Worm (Caenorhabditis elegans) whole organism, L4 larva: Measurements from ENCODE around the gene egl-10.

ENCODE experiments used
- F10B5.3 ChIP-seq: sonication (generic microtip); optimal IDR thresholded peaks from 2 replicates; lab custom pipeline; 2016; ENCODE audit warnings: mild to moderate bottlenecking, missing genetic modification characterization, missing compliant biosample characterization
- F37D6.2 ChIP-seq: sonication (generic microtip); optimal IDR thresholded peaks from 2 replicates; lab custom pipeline; 2016; ENCODE audit warnings: mild to moderate bottlenecking, missing genetic modification characterization, missing compliant biosample characterization
- F44E2.7 ChIP-seq: fragments of 200-800 bp; sonication (Bioruptor generic); IDR thresholded peaks from 2 replicates; pipeline ENCODE4 v2.1.2; 2022; ENCODE audit warnings: missing genetic modification characterization, missing compliant biosample characterization
- F49E8.2 ChIP-seq: sonication (generic microtip); optimal IDR thresholded peaks from 2 replicates; lab custom pipeline; 2016; ENCODE audit warnings: missing compliant biosample characterization, mild to moderate bottlenecking, missing genetic modification characterization, borderline replicate concordance
- T20F7.1 ChIP-seq: fragments of 200-800 bp; sonication (Bioruptor generic); optimal IDR thresholded peaks from 2 replicates; lab custom pipeline; 2018; ENCODE audit warnings: mild to moderate bottlenecking, missing genetic modification characterization, missing compliant biosample characterization
- Y105C5A.15 ChIP-seq: fragments of 200-800 bp; sonication (Bioruptor generic); IDR thresholded peaks from 2 replicates; pipeline ENCODE4 v1.3.6; 2022; ENCODE audit warnings: missing genetic modification characterization, missing compliant biosample characterization
- Y5F2A.4 ChIP-seq: fragments of 200-800 bp; sonication (Bioruptor generic); optimal IDR thresholded peaks from 2 replicates; lab custom pipeline; 2018; ENCODE audit warnings: mild to moderate bottlenecking, missing genetic modification characterization, missing compliant biosample characterization
- Y75B8A.6 ChIP-seq: fragments of 200-800 bp; sonication (Bioruptor generic); IDR thresholded peaks from 2 replicates; pipeline ENCODE4 v1.3.6; 2022; ENCODE audit warnings: missing genetic modification reagents, missing genetic modification characterization, missing compliant biosample characterization
- aha-1 ChIP-seq: fragments of 150-350 bp; peaks from one replicate; lab custom pipeline; 2014; ENCODE audit warnings: missing biosample characterization, missing genetic modification characterization
- ama-1 ChIP-seq: fragments of 150-350 bp; optimal IDR thresholded peaks from 2 replicates; lab custom pipeline; 2014; ENCODE audit warnings: inconsistent platforms, mixed read lengths
- arid-1 ChIP-seq: fragments of 200-800 bp; sonication (Bioruptor generic); conservative IDR thresholded peaks from 2 replicates; pipeline ENCODE4 v1.3.6; 2022; ENCODE audit warnings: missing genetic modification reagents, missing genetic modification characterization, missing compliant biosample characterization
- attf-4 ChIP-seq: sonication (generic microtip); optimal IDR thresholded peaks from 3 replicates; lab custom pipeline; 2017; ENCODE audit warnings: missing biosample characterization, missing genetic modification characterization
- ceh-28 ChIP-seq: fragments of 150-350 bp; optimal IDR thresholded peaks from 2 replicates; lab custom pipeline; 2014; ENCODE audit warnings: missing biosample characterization, missing genetic modification reagents, missing genetic modification characterization
- ceh-32 ChIP-seq: sonication (generic microtip); optimal IDR thresholded peaks from 2 replicates; lab custom pipeline; 2016; ENCODE audit warnings: mild to moderate bottlenecking, missing genetic modification characterization, missing compliant biosample characterization; ENCODE audit not compliant: poor library complexity
- ceh-82 ChIP-seq: sonication (generic microtip); optimal IDR thresholded peaks from 2 replicates; lab custom pipeline; 2017; ENCODE audit warnings: missing biosample characterization, missing genetic modification characterization
- ces-1 ChIP-seq: fragments of 150-350 bp; sonication (generic microtip); optimal IDR thresholded peaks from 4 replicates; lab custom pipeline; 2014; ENCODE audit warnings: missing biosample characterization, missing genetic modification reagents, missing genetic modification characterization
- ctbp-1 ChIP-seq: fragments of 200-800 bp; sonication (Bioruptor generic); IDR thresholded peaks from 2 replicates; pipeline ENCODE4 v1.3.6; 2022; ENCODE audit warnings: missing genetic modification reagents, missing genetic modification characterization, missing compliant biosample characterization
- daf-12 ChIP-seq: fragments of 150-350 bp; optimal IDR thresholded peaks from 2 replicates; lab custom pipeline; 2014; ENCODE audit warnings: missing biosample characterization, missing genetic modification reagents, missing genetic modification characterization
- dmd-8 ChIP-seq: fragments of 200-800 bp; sonication (Bioruptor generic); IDR thresholded peaks from 2 replicates; pipeline ENCODE4 v1.3.6; 2022; ENCODE audit warnings: missing genetic modification characterization, missing compliant biosample characterization
- dmd-9 ChIP-seq: fragments of 200-800 bp; sonication (Bioruptor generic); IDR thresholded peaks from 2 replicates; pipeline ENCODE4 v1.3.6; 2022; ENCODE audit warnings: missing genetic modification reagents, missing genetic modification characterization, missing compliant biosample characterization
- egl-43 ChIP-seq: fragments of 200-800 bp; sonication (Bioruptor generic); IDR thresholded peaks from 2 replicates; pipeline ENCODE4 v1.3.6; 2022; ENCODE audit warnings: missing genetic modification reagents, missing genetic modification characterization, missing compliant biosample characterization
- fos-1 ChIP-seq: fragments of 150-350 bp; optimal IDR thresholded peaks from 2 replicates; lab custom pipeline; 2014; ENCODE audit warnings: missing biosample characterization, missing genetic modification characterization
- hlh-30 ChIP-seq: sonication (generic microtip); optimal IDR thresholded peaks from 2 replicates; lab custom pipeline; 2017; ENCODE audit warnings: antibody characterized with exemption, mild to moderate bottlenecking, missing genetic modification characterization, missing compliant biosample characterization; ENCODE audit not compliant: insufficient read depth
- lin-39 ChIP-seq: fragments of 150-350 bp; optimal IDR thresholded peaks from 2 replicates; lab custom pipeline; 2014; ENCODE audit warnings: missing biosample characterization, missing genetic modification reagents, missing genetic modification characterization
- lir-3 ChIP-seq: sonication (generic microtip); optimal IDR thresholded peaks from 2 replicates; lab custom pipeline; 2016; ENCODE audit warnings: mild to moderate bottlenecking, missing genetic modification characterization, missing compliant biosample characterization
- mep-1 ChIP-seq: fragments of 150-350 bp; sonication (generic microtip); optimal IDR thresholded peaks from 3 replicates; lab custom pipeline; 2014; ENCODE audit warnings: missing biosample characterization, missing genetic modification characterization
- mxl-2 ChIP-seq: fragments of 200-800 bp; sonication (Bioruptor generic); conservative IDR thresholded peaks from 2 replicates; pipeline ENCODE4 v1.3.6; 2022; ENCODE audit warnings: missing genetic modification reagents, missing genetic modification characterization, missing compliant biosample characterization
- nhr-10 ChIP-seq: fragments of 150-350 bp; optimal IDR thresholded peaks from 2 replicates; lab custom pipeline; 2014; ENCODE audit warnings: missing biosample characterization, missing genetic modification characterization
- nhr-102 ChIP-seq: sonication (generic microtip); optimal IDR thresholded peaks from 2 replicates; lab custom pipeline; 2016; ENCODE audit warnings: mild to moderate bottlenecking, missing genetic modification characterization, moderate library complexity, missing compliant biosample characterization
- nhr-111 ChIP-seq: fragments of 200-800 bp; sonication (Bioruptor generic); optimal IDR thresholded peaks from 2 replicates; lab custom pipeline; 2018; ENCODE audit warnings: mild to moderate bottlenecking, missing genetic modification characterization, missing compliant biosample characterization
- nhr-28 ChIP-seq: fragments of 150-350 bp; optimal IDR thresholded peaks from 2 replicates; lab custom pipeline; 2014; ENCODE audit warnings: missing biosample characterization, missing genetic modification characterization
- nhr-42 ChIP-seq: fragments of 200-800 bp; sonication (Bioruptor generic); IDR thresholded peaks from 2 replicates; pipeline ENCODE4 v1.3.6; 2022; ENCODE audit warnings: missing genetic modification characterization, missing compliant biosample characterization
- nhr-48 ChIP-seq: sonication (generic microtip); optimal IDR thresholded peaks from 2 replicates; lab custom pipeline; 2016; ENCODE audit warnings: mild to moderate bottlenecking, missing genetic modification characterization, missing compliant biosample characterization
- nhr-6 ChIP-seq: fragments of 150-350 bp; optimal IDR thresholded peaks from 2 replicates; lab custom pipeline; 2014; ENCODE audit warnings: missing biosample characterization, missing genetic modification characterization
- nhr-77 ChIP-seq: fragments of 150-350 bp; optimal IDR thresholded peaks from 2 replicates; lab custom pipeline; 2014; ENCODE audit warnings: missing biosample characterization, missing genetic modification characterization
- php-3 ChIP-seq: fragments of 200-800 bp; sonication (Bioruptor generic); IDR thresholded peaks from 2 replicates; pipeline ENCODE4 v1.3.6; 2022; ENCODE audit warnings: missing genetic modification reagents, missing genetic modification characterization, missing compliant biosample characterization
- pqm-1 ChIP-seq: sonication (generic microtip); optimal IDR thresholded peaks from 2 replicates; lab custom pipeline; 2017; ENCODE audit warnings: missing biosample characterization, missing genetic modification characterization
- rbr-2 ChIP-seq: sonication (generic microtip); optimal IDR thresholded peaks from 2 replicates; lab custom pipeline; 2016; ENCODE audit warnings: missing genotype, missing genetic modification characterization, missing compliant biosample characterization
- sdz-12 ChIP-seq: fragments of 200-800 bp; sonication (Bioruptor generic); optimal IDR thresholded peaks from 2 replicates; lab custom pipeline; 2018; ENCODE audit warnings: mild to moderate bottlenecking, missing genetic modification characterization, missing compliant biosample characterization
- skn-1 ChIP-seq: fragments of 150-350 bp; optimal IDR thresholded peaks from 2 replicates; lab custom pipeline; 2014; ENCODE audit warnings: missing biosample characterization, missing genetic modification characterization
- snpc-1.2 ChIP-seq: fragments of 200-800 bp; sonication (Bioruptor generic); IDR thresholded peaks from 2 replicates; pipeline ENCODE4 v1.3.6; 2022; ENCODE audit warnings: missing genetic modification reagents, missing genetic modification characterization, missing compliant biosample characterization
- spr-1 ChIP-seq: sonication (generic microtip); optimal IDR thresholded peaks from 2 replicates; lab custom pipeline; 2016; ENCODE audit warnings: mild to moderate bottlenecking, missing genetic modification characterization, missing compliant biosample characterization
- tag-97 ChIP-seq: fragments of 200-800 bp; sonication (Bioruptor generic); IDR thresholded peaks from 2 replicates; pipeline ENCODE4 v1.3.6; 2022; ENCODE audit warnings: missing genetic modification characterization, missing compliant biosample characterization
- unc-130 ChIP-seq: sonication (generic microtip); optimal IDR thresholded peaks from 2 replicates; lab custom pipeline; 2016; ENCODE audit warnings: missing genetic modification reagents, missing genetic modification characterization, missing compliant biosample characterization
- unc-62 ChIP-seq, 3 experiments: fragments of 150-350 bp in 1 of 3; sonication (generic microtip); optimal IDR thresholded peaks in 2 of 3; peaks in 1 of 3; 1 replicate in 1 of 3; 2 replicates in 2 of 3; lab custom pipeline; 2014 to 2017; ENCODE audit warnings: missing biosample characterization in 3 of 3, missing genetic modification characterization in 3 of 3, missing genetic modification reagents in 3 of 3, missing genotype in 1 of 3
- vab-7 ChIP-seq: fragments of 200-800 bp; sonication (Bioruptor generic); IDR thresholded peaks from 2 replicates; pipeline ENCODE4 v1.3.6; 2022; ENCODE audit warnings: missing genetic modification reagents, missing genetic modification characterization, missing compliant biosample characterization
- zag-1 ChIP-seq: fragments of 150-350 bp; optimal IDR thresholded peaks from 2 replicates; lab custom pipeline; 2014; ENCODE audit warnings: missing biosample characterization, missing genetic modification characterization
- zip-11 ChIP-seq: fragments of 200-800 bp; sonication (Bioruptor generic); IDR thresholded peaks from 2 replicates; pipeline ENCODE4 v1.3.6; 2022; ENCODE audit warnings: missing genetic modification characterization, missing compliant biosample characterization

Gene egl-10

ce11 chrV:12467755-12468154 lies 4.9 kb upstream of the egl-10 start (continued):
- TF ChIP-seq ces-1 (no peak), nhr-102 (tag; lab: Kevin White, UChicago) (peak; percentile 37), aha-1 (no peak)

ce11 chrV:12466653-12467052 lies 3.8 kb upstream of the egl-10 start:
- TF ChIP-seq F44E2.7 (GFP tag; lab: Robert Waterston, UW) = no peak
- no peak for TF ChIP-seq mxl-2 (GFP tag; lab: Robert Waterston, UW)
- no peak for TF ChIP-seq F49E8.2 (tag; lab: Kevin White, UChicago)
- TF ChIP-seq ceh-28 = no peak
- no peak for TF ChIP-seq zag-1 (tag; lab: Kevin White, UChicago)
- no peak for TF ChIP-seq nhr-42 (GFP tag; lab: Robert Waterston, UW)
- TF ChIP-seq unc-62 (GFP tag; optimal IDR thresholded peaks at IDR 0.05 in 1 of 2; lab: Kevin White, UChicago) = no peak
- TF ChIP-seq unc-62 (tag; optimal IDR thresholded peaks at IDR 0.05; lab: Kevin White, UChicago) = no peak
- peak; percentile 55 for TF ChIP-seq nhr-6 (tag; lab: Kevin White, UChicago)
- no peak for TF ChIP-seq snpc-1.2 (GFP tag; lab: Robert Waterston, UW)
- TF ChIP-seq, all 104 proteins: peak for 1

ce11 chrV:12465399-12465798 lies 2.6 kb upstream of the egl-10 start:
- TF ChIP-seq nhr-28 (tag; lab: Kevin White, UChicago) (peak; percentile 42), php-3 (GFP tag; lab: Robert Waterston, UW) (no peak), tag-97 (GFP tag; lab: Robert Waterston, UW) (no peak), ama-1 (lab: Kevin White, UChicago) (no peak), dmd-8 (GFP tag; lab: Robert Waterston, UW) (0 out of 2 replicates have a peak, but pooled peaks have one; percentile 36), daf-12 (no peak), zip-11 (no peak), ceh-82 (tag; lab: Kevin White, UChicago) (no peak), snpc-1.2 (GFP tag; lab: Robert Waterston, UW) (no peak), rbr-2 (tag; lab: Kevin White, UChicago) (peak; percentile 92), mep-1 (tag; lab: Kevin White, UChicago) (peak; percentile 76), Y105C5A.15 (no peak), F37D6.2 (tag; lab: Kevin White, UChicago) (peak; percentile 67), mxl-2 (GFP tag; lab: Robert Waterston, UW) (no peak), dmd-9 (GFP tag; lab: Robert Waterston, UW) (no peak), unc-62 (GFP tag; optimal IDR thresholded peaks at IDR 0.05 in 1 of 2; lab: Kevin White, UChicago) (peak in 1 of 2 experiments; percentile 50), unc-62 (tag; optimal IDR thresholded peaks at IDR 0.05; lab: Kevin White, UChicago) (no peak), Y75B8A.6 (GFP tag; lab: Robert Waterston, UW) (0 out of 2 replicates have a peak, but pooled peaks have one; percentile 29), sdz-12 (GFP tag; lab: Kevin White, UChicago) (no peak), hlh-30 (tag; lab: Kevin White, UChicago) (peak; percentile 37), lir-3 (tag; lab: Kevin White, UChicago) (no peak), vab-7 (GFP tag; lab: Robert Waterston, UW) (0 out of 2 replicates have a peak, but pooled peaks have one; percentile 38), unc-130 (GFP tag; lab: Kevin White, UChicago) (no peak), fos-1 (tag; lab: Kevin White, UChicago) (no peak), nhr-48 (peak; percentile 46), ctbp-1 (peak; percentile 96), spr-1 (no peak), nhr-77 (no peak), pqm-1 (tag; lab: Kevin White, UChicago) (no peak), nhr-42 (GFP tag; lab: Robert Waterston, UW) (no peak), T20F7.1 (peak; percentile 34), nhr-6 (tag; lab: Kevin White, UChicago) (peak; percentile 50), attf-4 (no peak), nhr-111 (no peak), egl-43 (peak; percentile 71), lin-39 (no peak), nhr-10 (tag; lab: Kevin White, UChicago) (no peak), Y5F2A.4 (GFP tag; lab: Kevin White, UChicago) (no peak), ceh-32 (tag; lab: Kevin White, UChicago) (peak; percentile 40), F10B5.3 (tag; lab: Kevin White, UChicago) (no peak), skn-1 (tag; lab: Kevin White, UChicago) (no peak), arid-1 (no peak)
